Worm (Caenorhabditis elegans) whole organism, L3 larva: ENCODE data around the gene clec-250.

Experiments used
- aly-2 ChIP-seq: fragments of 150-350 bp; optimal IDR thresholded peaks from 2 replicates; lab custom pipeline; 2014; ENCODE audit warnings: missing biosample characterization, missing genetic modification characterization
- ceh-28 ChIP-seq: fragments of 150-350 bp; optimal IDR thresholded peaks from 2 replicates; lab custom pipeline; 2014; ENCODE audit warnings: missing biosample characterization, missing genetic modification reagents, missing genetic modification characterization
- daf-12 ChIP-seq: fragments of 150-350 bp; optimal IDR thresholded peaks from 2 replicates; lab custom pipeline; 2014; ENCODE audit warnings: missing biosample characterization, missing genetic modification reagents, missing genetic modification characterization
- eor-1 ChIP-seq, 2 experiments: fragments of 150-350 bp; optimal IDR thresholded peaks; 2 replicates each; lab custom pipeline; 2014 to 2018; ENCODE audit warnings: missing biosample characterization in 2 of 2, missing genetic modification characterization in 2 of 2
- fos-1 ChIP-seq: fragments of 150-350 bp; optimal IDR thresholded peaks from 2 replicates; lab custom pipeline; 2014; ENCODE audit warnings: missing biosample characterization, missing genetic modification characterization
- lin-15B ChIP-seq: fragments of 150-350 bp; optimal IDR thresholded peaks from 2 replicates; lab custom pipeline; 2014; ENCODE audit warnings: missing biosample characterization, missing genetic modification characterization
- nhr-11 ChIP-seq: fragments of 150-350 bp; optimal IDR thresholded peaks from 2 replicates; lab custom pipeline; 2014; ENCODE audit warnings: missing biosample characterization, missing genetic modification characterization
- nhr-77 ChIP-seq: fragments of 150-350 bp; optimal IDR thresholded peaks from 2 replicates; lab custom pipeline; 2014; ENCODE audit warnings: missing biosample characterization, missing genetic modification characterization
- skn-1 ChIP-seq: fragments of 150-350 bp; optimal IDR thresholded peaks from 2 replicates; lab custom pipeline; 2014; ENCODE audit warnings: missing biosample characterization, missing genetic modification characterization
- snpc-4 ChIP-seq: fragments of 150-350 bp; optimal IDR thresholded peaks from 2 replicates; lab custom pipeline; 2014; ENCODE audit warnings: missing biosample characterization, missing genetic modification characterization
- unc-39 ChIP-seq: sonication (generic microtip); optimal IDR thresholded peaks from 4 replicates; lab custom pipeline; 2017; ENCODE audit warnings: missing biosample characterization, missing genetic modification characterization
- zag-1 ChIP-seq: fragments of 150-350 bp; optimal IDR thresholded peaks from 2 replicates; lab custom pipeline; 2014; ENCODE audit warnings: missing biosample characterization, missing genetic modification characterization
- ztf-11 ChIP-seq: fragments of 150-350 bp; optimal IDR thresholded peaks from 2 replicates; lab custom pipeline; 2014; ENCODE audit warnings: missing biosample characterization, missing genetic modification characterization

DNA sequence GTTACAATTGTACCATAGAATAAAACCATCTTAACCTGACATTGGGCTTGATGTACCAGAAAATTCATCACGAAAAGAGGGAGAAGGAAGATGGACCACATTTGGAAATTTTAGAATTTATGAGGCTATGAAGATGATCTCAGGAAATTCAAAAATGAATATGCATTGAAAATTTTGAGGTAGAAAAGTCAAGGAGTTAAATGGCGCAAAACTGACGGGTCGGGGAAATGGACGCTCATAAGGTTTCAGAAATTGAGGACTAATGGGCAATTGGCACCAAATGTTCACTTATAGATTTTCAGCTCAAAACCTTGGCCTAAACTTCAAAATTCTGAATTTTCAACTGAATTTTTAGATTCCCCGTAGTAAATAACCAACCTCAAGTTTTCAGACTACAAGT is 28.6 kb upstream of the clec-250 start, which contains the start of gene clec-255:
- no peak for TF ChIP-seq skn-1 (tag; lab: Kevin White, UChicago)
- no peak for TF ChIP-seq lin-15B (tag; lab: Kevin White, UChicago)
- no peak for TF ChIP-seq unc-39 (tag; lab: Kevin White, UChicago)
- TF ChIP-seq daf-12 (tag; lab: Kevin White, UChicago), result no peak
- no peak for TF ChIP-seq zag-1 (tag; lab: Kevin White, UChicago)
- TF ChIP-seq nhr-11 (tag; lab: Kevin White, UChicago), result no peak
- no peak for TF ChIP-seq ceh-28 (tag; lab: Kevin White, UChicago)
- no peak for TF ChIP-seq ztf-11
- TF ChIP-seq fos-1 (tag; lab: Kevin White, UChicago), result no peak
- TF ChIP-seq snpc-4 (tag; lab: Kevin White, UChicago), result no peak
- TF ChIP-seq aly-2, result no peak
- no peak for TF ChIP-seq nhr-77 (tag; lab: Kevin White, UChicago)
- TF ChIP-seq eor-1 (tag; optimal IDR thresholded peaks at IDR 0.05; lab: Kevin White, UChicago), result no peak
